Fruit fly (Drosophila melanogaster) whole organism, embryonic: ENCODE data around the gene CG14971.

Experiments used
- Bgb ChIP-seq: fragments of 200-800 bp; sonication (Bioruptor generic); IDR thresholded peaks from 2 replicates; pipeline ENCODE4 v1.3.6; 2022; ENCODE audit warnings: missing biosample characterization, missing genetic modification characterization; ENCODE audit not compliant: partially characterized antibody
- CG10321 ChIP-seq: fragments of 200-800 bp; sonication (Bioruptor generic); IDR thresholded peaks from 2 replicates; pipeline ENCODE4 v1.3.6; 2022; ENCODE audit warnings: missing biosample characterization, missing genetic modification characterization
- CG10543 ChIP-seq: fragments of 200-800 bp; sonication (Bioruptor generic); optimal IDR thresholded peaks from 3 replicates; lab custom pipeline; 2017; ENCODE audit warnings: missing biosample characterization, mild to moderate bottlenecking, missing genetic modification characterization, moderate library complexity
- CG12659 ChIP-seq: fragments of 200-800 bp; sonication (Bioruptor generic); optimal IDR thresholded peaks from 3 replicates; lab custom pipeline; 2017; ENCODE audit warnings: mild to moderate bottlenecking, missing biosample characterization, missing genetic modification reagents, missing genetic modification characterization
- CG14014 ChIP-seq: fragments of 200-800 bp; sonication (Bioruptor generic); IDR thresholded peaks from 2 replicates; pipeline ENCODE4 v1.3.6; 2022; ENCODE audit warnings: missing biosample characterization, missing genetic modification characterization
- CG14710 ChIP-seq: fragments of 200-800 bp; sonication (Bioruptor generic); optimal IDR thresholded peaks from 3 replicates; lab custom pipeline; 2019; ENCODE audit warnings: missing biosample characterization, mild to moderate bottlenecking, missing genetic modification characterization, moderate library complexity
- CG14860 ChIP-seq: fragments of 200-800 bp; sonication (Bioruptor generic); IDR thresholded peaks from 3 replicates; pipeline ENCODE4 v1.3.6; 2022; ENCODE audit warnings: missing biosample characterization, missing genetic modification characterization; ENCODE audit not compliant: partially characterized antibody
- CG17912 ChIP-seq: fragments of 200-800 bp; sonication (Bioruptor generic); optimal IDR thresholded peaks from 2 replicates; lab custom pipeline; 2018; ENCODE audit warnings: missing biosample characterization, mild to moderate bottlenecking, missing genetic modification characterization
- CG18011 ChIP-seq: fragments of 200-800 bp; sonication (Bioruptor generic); optimal IDR thresholded peaks from 2 replicates; lab custom pipeline; 2017; ENCODE audit warnings: missing biosample characterization, missing genetic modification characterization, mild to moderate bottlenecking, moderate library complexity, missing genotype
- CG30020 ChIP-seq: fragments of 200-800 bp; optimal IDR thresholded peaks from 2 replicates; lab custom pipeline; 2019; ENCODE audit warnings: missing biosample characterization, mild to moderate bottlenecking, missing genetic modification characterization, moderate library complexity
- CG4424 ChIP-seq: fragments of 200-800 bp; sonication (Bioruptor generic); optimal IDR thresholded peaks from 3 replicates; lab custom pipeline; 2016; ENCODE audit warnings: missing biosample characterization, missing genetic modification characterization
- CG4854 ChIP-seq: fragments of 200-800 bp; sonication (Bioruptor generic); optimal IDR thresholded peaks from 2 replicates; lab custom pipeline; 2016; ENCODE audit warnings: missing biosample characterization, missing genetic modification characterization, inconsistent platforms
- CG6765 ChIP-seq: fragments of 200-800 bp; sonication (Bioruptor generic); optimal IDR thresholded peaks from 3 replicates; lab custom pipeline; 2017; ENCODE audit warnings: missing biosample characterization, mild to moderate bottlenecking, missing genetic modification characterization
- CG9215 ChIP-seq: fragments of 200-800 bp; sonication (Bioruptor generic); IDR thresholded peaks from 2 replicates; pipeline ENCODE4 v1.3.6; 2022; ENCODE audit warnings: missing biosample characterization, missing genetic modification characterization
- CG9876 ChIP-seq: fragments of 200-800 bp; sonication (Bioruptor generic); optimal IDR thresholded peaks from 2 replicates; lab custom pipeline; 2016; ENCODE audit warnings: missing biosample characterization, missing genetic modification characterization
- CHES-1-like ChIP-seq: fragments of 200-800 bp; sonication (Bioruptor generic); optimal IDR thresholded peaks from 2 replicates; lab custom pipeline; 2016; ENCODE audit warnings: missing biosample characterization, missing genetic modification characterization
- CTCF ChIP-seq: fragments of 200-800 bp; sonication (Bioruptor generic); optimal IDR thresholded peaks from 2 replicates; lab custom pipeline; 2017; ENCODE audit warnings: missing biosample characterization, mild to moderate bottlenecking, missing genetic modification characterization, moderate library complexity
- Dad ChIP-seq: fragments of 200-800 bp; sonication (Bioruptor generic); optimal IDR thresholded peaks from 3 replicates; lab custom pipeline; 2016; ENCODE audit warnings: missing biosample characterization, missing genetic modification characterization
- Ets97D ChIP-seq: fragments of 200-800 bp; sonication (Bioruptor generic); optimal IDR thresholded peaks from 3 replicates; lab custom pipeline; 2016; ENCODE audit warnings: missing biosample characterization, missing genetic modification characterization
- Hr51 ChIP-seq, 2 experiments: fragments of 200-800 bp; sonication (Bioruptor generic); optimal IDR thresholded peaks; 2 replicates in 1 of 2; 3 replicates in 1 of 2; lab custom pipeline; 2016 to 2018; ENCODE audit warnings: missing biosample characterization in 2 of 2, missing genetic modification characterization in 2 of 2, mild to moderate bottlenecking in 1 of 2, moderate library complexity in 1 of 2
- Hr78 ChIP-seq, 2 experiments: fragments of 200-800 bp in 1 of 2; fragments of >200 bp in 1 of 2; sonication (Bioruptor generic) in 1 of 2; optimal IDR thresholded peaks; 2 replicates each; lab custom pipeline; 2017 to 2019; ENCODE audit warnings: missing biosample characterization in 2 of 2, missing genetic modification characterization in 2 of 2, mild to moderate bottlenecking in 1 of 2, moderate library complexity in 1 of 2
- Kr ChIP-seq: fragments of 200-800 bp; sonication (Bioruptor generic); optimal IDR thresholded peaks from 2 replicates; lab custom pipeline; 2017; ENCODE audit warnings: missing biosample characterization, mild to moderate bottlenecking, missing genetic modification characterization
- Spps ChIP-seq: fragments of 200-800 bp; sonication (Bioruptor generic); optimal IDR thresholded peaks from 2 replicates; lab custom pipeline; 2018; ENCODE audit warnings: missing biosample characterization, mild to moderate bottlenecking, missing genetic modification characterization
- Sry-δ ChIP-seq: fragments of 200-800 bp; sonication (Bioruptor generic); optimal IDR thresholded peaks from 2 replicates; lab custom pipeline; 2016; ENCODE audit warnings: missing biosample characterization, missing genetic modification characterization
- Ssrp ChIP-seq: fragments of 200-800 bp; sonication (Bioruptor generic); optimal IDR thresholded peaks from 2 replicates; lab custom pipeline; 2018; ENCODE audit warnings: missing biosample characterization, mild to moderate bottlenecking, missing genetic modification characterization, moderate library complexity
- Stat92E ChIP-seq, 3 experiments: fragments of >200 bp in 2 of 3; fragments of 200-800 bp in 1 of 3; sonication (Bioruptor generic) in 1 of 3; optimal IDR thresholded peaks; 2 replicates each; lab custom pipeline; 2017 to 2019; ENCODE audit warnings: missing biosample characterization in 3 of 3, missing genetic modification characterization in 3 of 3, mild to moderate bottlenecking in 1 of 3, moderate library complexity in 1 of 3
- YL-1 ChIP-seq: fragments of 200-800 bp; sonication (Bioruptor generic); optimal IDR thresholded peaks from 3 replicates; lab custom pipeline; 2017; ENCODE audit warnings: missing biosample characterization, mild to moderate bottlenecking, missing genetic modification characterization
- aop ChIP-seq: fragments of 200-800 bp; sonication (Bioruptor generic); IDR thresholded peaks from 2 replicates; pipeline ENCODE4 v1.3.6; 2022; ENCODE audit warnings: missing biosample characterization, missing genetic modification characterization
- ara ChIP-seq: fragments of 200-800 bp; sonication (Bioruptor generic); IDR thresholded peaks from 2 replicates; pipeline ENCODE4 v1.3.6; 2022; ENCODE audit warnings: missing biosample characterization, missing genetic modification characterization
- cato ChIP-seq: fragments of 200-800 bp; sonication (Bioruptor generic); optimal IDR thresholded peaks from 2 replicates; lab custom pipeline; 2016; ENCODE audit warnings: missing biosample characterization, missing genetic modification characterization, borderline replicate concordance
- chm ChIP-seq: fragments of 200-800 bp; sonication (Bioruptor generic); IDR thresholded peaks from 2 replicates; pipeline ENCODE4 v1.3.6; 2022; ENCODE audit warnings: missing biosample characterization, missing genetic modification characterization
- chn ChIP-seq: fragments of 200-800 bp; sonication (Bioruptor generic); optimal IDR thresholded peaks from 2 replicates; lab custom pipeline; 2016; ENCODE audit warnings: missing biosample characterization, missing genetic modification characterization
- disco-r ChIP-seq: fragments of 200-800 bp; sonication (Bioruptor generic); optimal IDR thresholded peaks from 2 replicates; lab custom pipeline; 2016; ENCODE audit warnings: missing biosample characterization, missing genetic modification characterization
- dpn ChIP-seq, 2 experiments: fragments of 200-800 bp; sonication (Bioruptor generic); optimal IDR thresholded peaks; 3 replicates each; lab custom pipeline; 2016; ENCODE audit warnings: missing biosample characterization in 2 of 2, missing genetic modification characterization in 2 of 2
- gsb ChIP-seq: fragments of 200-800 bp; sonication (Bioruptor generic); IDR thresholded peaks from 2 replicates; pipeline ENCODE4 v1.3.6; 2022; ENCODE audit warnings: missing biosample characterization, missing genetic modification characterization
- h ChIP-seq: fragments of >200 bp; optimal IDR thresholded peaks from 2 replicates; lab custom pipeline; 2017
- hb ChIP-seq: fragments of 200-800 bp; sonication (Bioruptor generic); IDR thresholded peaks from 3 replicates; pipeline ENCODE4 v1.3.6; 2022; ENCODE audit warnings: missing biosample characterization, missing genetic modification characterization; ENCODE audit not compliant: partially characterized antibody
- knrl ChIP-seq: fragments of 200-800 bp; sonication (Bioruptor generic); IDR thresholded peaks from 3 replicates; pipeline ENCODE4 v1.3.6; 2022; ENCODE audit warnings: missing biosample characterization, missing genetic modification characterization; ENCODE audit not compliant: partially characterized antibody
- mirr ChIP-seq: fragments of 200-800 bp; sonication (Bioruptor generic); optimal IDR thresholded peaks from 3 replicates; lab custom pipeline; 2018; ENCODE audit warnings: missing biosample characterization, mild to moderate bottlenecking, missing genetic modification characterization
- p53 ChIP-seq: fragments of 200-800 bp; sonication (Bioruptor generic); optimal IDR thresholded peaks from 2 replicates; lab custom pipeline; 2016; ENCODE audit warnings: missing biosample characterization, missing genetic modification characterization
- pan ChIP-seq, 4 experiments: fragments of >200 bp in 3 of 4; fragments of 200-800 bp in 1 of 4; sonication (Bioruptor generic) in 1 of 4; optimal IDR thresholded peaks in 3 of 4; IDR thresholded peaks in 1 of 4; 2 replicates each; pipeline versions ENCODE4 v1.3.6 to Lab custom; 2017 to 2022; ENCODE audit warnings: missing biosample characterization in 2 of 4, missing genetic modification characterization in 2 of 4, mixed read lengths in 1 of 4
- peb ChIP-seq: fragments of 200-800 bp; sonication (Bioruptor generic); IDR thresholded peaks from 2 replicates; pipeline ENCODE4 v1.3.6; 2022; ENCODE audit warnings: missing biosample characterization, missing genetic modification characterization
- run ChIP-seq: fragments of 200-800 bp; sonication (Bioruptor generic); optimal IDR thresholded peaks from 3 replicates; lab custom pipeline; 2018; ENCODE audit warnings: missing biosample characterization, mild to moderate bottlenecking, missing genetic modification characterization
- sim ChIP-seq: fragments of 200-800 bp; sonication (Bioruptor generic); IDR thresholded peaks from 2 replicates; pipeline ENCODE4 v1.3.6; 2022; ENCODE audit warnings: missing biosample characterization, missing genetic modification characterization
- sr ChIP-seq: fragments of 200-800 bp; sonication (Bioruptor generic); IDR thresholded peaks from 3 replicates; pipeline ENCODE4 v1.3.6; 2022; ENCODE audit warnings: missing biosample characterization, missing genetic modification characterization
- tio ChIP-seq: fragments of 200-800 bp; sonication (Bioruptor generic); optimal IDR thresholded peaks from 2 replicates; lab custom pipeline; 2017; ENCODE audit warnings: missing biosample characterization, missing genetic modification characterization, inconsistent platforms
- tup ChIP-seq: fragments of 200-800 bp; sonication (Bioruptor generic); optimal IDR thresholded peaks from 2 replicates; lab custom pipeline; 2016; ENCODE audit warnings: missing biosample characterization, mild to moderate bottlenecking, missing genetic modification characterization, moderate library complexity
- vvl ChIP-seq: fragments of 200-800 bp; sonication (Bioruptor generic); IDR thresholded peaks from 2 replicates; pipeline ENCODE4 v1.3.6; 2022; ENCODE audit warnings: missing biosample characterization, missing genetic modification characterization

The CG14971 gene

DNA sequence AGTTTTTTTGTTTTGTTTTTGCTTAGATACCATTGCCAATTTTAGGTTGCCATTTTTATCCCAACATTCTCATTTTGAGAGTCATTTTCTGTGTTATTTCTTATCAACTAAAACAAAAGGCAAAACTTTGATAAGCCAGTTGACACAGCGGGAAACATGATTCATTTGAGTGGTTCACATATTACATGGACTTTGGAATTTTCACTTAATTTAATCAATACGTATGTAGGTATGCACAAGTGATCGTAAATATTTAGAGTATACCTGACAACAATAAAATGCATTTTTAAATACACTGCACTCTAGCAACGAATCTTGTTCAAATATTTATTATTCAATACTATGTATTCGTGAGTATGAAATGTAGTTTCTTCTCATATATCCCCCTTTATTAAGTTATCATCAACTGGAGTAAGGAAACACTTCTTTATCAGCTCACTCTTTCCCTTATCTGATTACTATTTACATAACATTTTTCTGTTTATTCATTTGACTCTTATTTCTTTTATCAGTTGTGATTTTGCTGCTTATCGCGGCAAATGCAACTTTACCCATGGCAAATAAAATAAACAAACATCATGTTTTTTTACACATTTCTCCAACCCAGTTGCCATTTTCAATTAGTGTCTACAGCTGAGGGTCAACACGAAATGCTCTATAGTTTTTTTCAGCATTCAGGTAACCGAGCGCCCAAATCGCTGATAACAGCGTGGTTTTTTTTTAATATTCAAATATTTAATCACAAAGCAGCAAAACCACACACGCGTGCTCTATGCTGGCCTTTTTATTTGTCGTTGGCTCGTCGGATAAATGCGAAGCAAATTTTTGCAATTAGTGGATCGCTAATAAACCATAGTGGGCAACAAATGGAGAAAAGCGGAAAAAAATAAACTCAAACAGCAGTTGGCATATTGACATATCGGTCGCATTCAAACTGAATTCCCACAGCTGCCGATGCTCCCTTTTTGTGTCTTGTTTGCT, 47.7 kb upstream of the CG14971 start (continued):
- TF ChIP-seq hb (GFP tag; lab: Robert Waterston, UW) (no peak), CG18011 (GFP tag; lab: Kevin White, UChicago) (no peak), Sry-δ (GFP tag; lab: Kevin White, UChicago) (no peak), sr (GFP tag; lab: Robert Waterston, UW) (no peak), CTCF (GFP tag; lab: Kevin White, UChicago) (no peak), CG4424 (GFP tag; lab: Kevin White, UChicago) (no peak), p53 (GFP tag; lab: Kevin White, UChicago) (no peak), cato (no peak), CG9876 (GFP tag; lab: Kevin White, UChicago) (no peak), CG14860 (no peak), mirr (no peak), chm (GFP tag; lab: Robert Waterston, UW) (no peak), CHES-1-like (GFP tag; lab: Kevin White, UChicago) (no peak), CG12659 (GFP tag; lab: Kevin White, UChicago) (no peak), tio (GFP tag; lab: Kevin White, UChicago) (no peak), Ssrp (tag; lab: Kevin White, UChicago) (no peak), chn (GFP tag; lab: Kevin White, UChicago) (no peak), CG6765 (GFP tag; lab: Kevin White, UChicago) (peak; percentile 32), Stat92E (GFP tag; optimal IDR thresholded peaks at IDR 0.05; lab: Kevin White, UChicago) (no peak), Hr51 (GFP tag; optimal IDR thresholded peaks at IDR 0.05; lab: Kevin White, UChicago) (no peak), gsb (no peak), disco-r (no peak), CG4854 (no peak), Kr (GFP tag; lab: Kevin White, UChicago) (peak; percentile 62), Bgb (no peak), CG14710 (tag; lab: Kevin White, UChicago) (peak; percentile 38), ara (GFP tag; lab: Robert Waterston, UW) (no peak), aop (GFP tag; lab: Robert Waterston, UW) (no peak), peb (GFP tag; lab: Robert Waterston, UW) (no peak), knrl (no peak), vvl (GFP tag; lab: Robert Waterston, UW) (no peak), CG10321 (GFP tag; lab: Robert Waterston, UW) (no peak), tup (GFP tag; lab: Kevin White, UChicago) (no peak), CG10543 (peak; percentile 14), CG14014 (no peak), CG9215 (GFP tag; lab: Robert Waterston, UW) (no peak), Dad (GFP tag; lab: Kevin White, UChicago) (no peak), run (tag; lab: Kevin White, UChicago) (no peak), sim (GFP tag; lab: Robert Waterston, UW) (no peak), Spps (no peak), dpn (GFP tag; optimal IDR thresholded peaks at IDR 0.05; lab: Kevin White, UChicago) (no peak), CG17912 (GFP tag; lab: Kevin White, UChicago) (no peak), Ets97D (no peak), YL-1 (GFP tag; lab: Kevin White, UChicago) (peak; percentile 18), h (lab: Kevin White, UChicago) (no peak), Hr78 (GFP tag; optimal IDR thresholded peaks at IDR 0.05; lab: Kevin White, UChicago) (no peak), CG30020 (tag; lab: Kevin White, UChicago) (no peak), pan (optimal IDR thresholded peaks at IDR 0.05; lab: Kevin White, UChicago) (no peak), pan (GFP tag; optimal IDR thresholded peaks at IDR 0.05 in 1 of 2, IDR thresholded peaks at IDR 0.05 in 1 of 2) (no peak)
